Fruit fly (Drosophila melanogaster) whole organism, wandering third instar larva: Measurements from ENCODE around the gene CG14324.

Experiments
- Abd-B ChIP-seq: fragments of >200 bp; optimal IDR thresholded peaks from 2 replicates; lab custom pipeline; 2017; ENCODE audit warnings: missing biosample characterization, missing genetic modification characterization
- CG32264 ChIP-seq: fragments of 200-800 bp; sonication (Bioruptor generic); optimal IDR thresholded peaks from 2 replicates; lab custom pipeline; 2016; ENCODE audit warnings: missing biosample characterization, missing genetic modification characterization
- CG9705 ChIP-seq: fragments of 200-800 bp; sonication (Bioruptor generic); optimal IDR thresholded peaks from 2 replicates; lab custom pipeline; 2018; ENCODE audit warnings: missing biosample characterization, mild to moderate bottlenecking, missing genetic modification characterization
- CrebA ChIP-seq: fragments of 200-800 bp; sonication (Bioruptor generic); optimal IDR thresholded peaks from 2 replicates; lab custom pipeline; 2016; ENCODE audit warnings: missing biosample characterization, mild to moderate bottlenecking, missing genetic modification characterization, borderline replicate concordance
- Dfd ChIP-seq: fragments of >200 bp; optimal IDR thresholded peaks from 2 replicates; lab custom pipeline; 2017; ENCODE audit warnings: missing biosample characterization, missing genetic modification characterization
- GATAd ChIP-seq: sonication (Bioruptor generic); optimal IDR thresholded peaks from 2 replicates; lab custom pipeline; 2016; ENCODE audit warnings: missing biosample characterization, missing genetic modification characterization
- HLH106 ChIP-seq: fragments of 200-800 bp; optimal IDR thresholded peaks from 3 replicates; lab custom pipeline; 2019; ENCODE audit warnings: missing biosample characterization, mild to moderate bottlenecking, missing genetic modification characterization, moderate library complexity
- Hnf4 ChIP-seq: fragments of 200-800 bp; sonication (Bioruptor generic); optimal IDR thresholded peaks from 2 replicates; lab custom pipeline; 2016; ENCODE audit warnings: missing biosample characterization, mild to moderate bottlenecking, missing genetic modification characterization
- Hr78 ChIP-seq: fragments of >200 bp; optimal IDR thresholded peaks from 2 replicates; lab custom pipeline; 2017; ENCODE audit warnings: missing biosample characterization, missing genetic modification characterization
- N ChIP-seq: fragments of >200 bp; optimal IDR thresholded peaks from 2 replicates; lab custom pipeline; 2018; ENCODE audit warnings: missing biosample characterization, missing external identifiers, missing genetic modification characterization
- OdsH ChIP-seq: fragments of 200-800 bp; sonication (Bioruptor generic); optimal IDR thresholded peaks from 2 replicates; lab custom pipeline; 2016; ENCODE audit warnings: missing biosample characterization, mild to moderate bottlenecking, missing genetic modification characterization
- Rel ChIP-seq, 2 experiments: fragments of 200-800 bp; sonication (Bioruptor generic) in 1 of 2; optimal IDR thresholded peaks; 2 replicates in 1 of 2; 3 replicates in 1 of 2; lab custom pipeline; 2016 to 2019; ENCODE audit warnings: mild to moderate bottlenecking in 2 of 2, missing biosample characterization in 2 of 2, missing genetic modification characterization in 2 of 2, moderate library complexity in 1 of 2
- Vsx2 ChIP-seq: fragments of 200-300, 225-300 bp; sonication (Bioruptor generic); optimal IDR thresholded peaks from 2 replicates; lab custom pipeline; 2018; ENCODE audit warnings: missing biosample characterization, missing genetic modification characterization; ENCODE audit not compliant: partially characterized antibody
- br ChIP-seq: fragments of 200-800 bp; sonication (Bioruptor generic); optimal IDR thresholded peaks from 2 replicates; lab custom pipeline; 2016; ENCODE audit warnings: missing biosample characterization, missing genetic modification characterization
- brk ChIP-seq: fragments of 200-800 bp; sonication (Bioruptor generic); optimal IDR thresholded peaks from 2 replicates; lab custom pipeline; 2016; ENCODE audit warnings: missing biosample characterization, mild to moderate bottlenecking, missing genetic modification characterization
- dl ChIP-seq, 2 experiments: fragments of 175-275, 200-275 bp in 1 of 2; fragments of 200-275 bp in 1 of 2; sonication (Bioruptor generic); optimal IDR thresholded peaks; lab custom pipeline; 2018; ENCODE audit warnings: mild to moderate bottlenecking in 2 of 2, missing biosample characterization in 2 of 2, missing genetic modification characterization in 2 of 2, moderate library complexity in 2 of 2; ENCODE audit not compliant: partially characterized antibody in 2 of 2, insufficient read depth in 1 of 2
- dmrt93B ChIP-seq: fragments of 200-800 bp; sonication (Bioruptor generic); optimal IDR thresholded peaks from 2 replicates; lab custom pipeline; 2018; ENCODE audit warnings: missing biosample characterization, mild to moderate bottlenecking, missing genetic modification characterization
- dsf ChIP-seq: sonication (Bioruptor generic); optimal IDR thresholded peaks from 2 replicates; lab custom pipeline; 2016; ENCODE audit warnings: missing biosample characterization, missing genetic modification characterization, borderline replicate concordance
- foxo ChIP-seq, 2 experiments: fragments of 200-800 bp; sonication (Bioruptor generic); optimal IDR thresholded peaks; 2 replicates in 1 of 2; 3 replicates in 1 of 2; lab custom pipeline; 2016 to 2017; ENCODE audit warnings: missing biosample characterization in 2 of 2, missing genetic modification characterization in 2 of 2
- h ChIP-seq: fragments of 200-800 bp; sonication (Bioruptor generic); optimal IDR thresholded peaks from 3 replicates; lab custom pipeline; 2016; ENCODE audit warnings: missing biosample characterization, mild to moderate bottlenecking, missing genetic modification characterization
- pan ChIP-seq: fragments of >200 bp; optimal IDR thresholded peaks from 2 replicates; lab custom pipeline; 2017
- rgr ChIP-seq: fragments of 200-800 bp; sonication (Bioruptor generic); optimal IDR thresholded peaks from 3 replicates; lab custom pipeline; 2016; ENCODE audit warnings: missing biosample characterization, mild to moderate bottlenecking, missing genetic modification characterization
- sage ChIP-seq: fragments of 200-800 bp; sonication (Bioruptor generic); optimal IDR thresholded peaks from 2 replicates; lab custom pipeline; 2016; ENCODE audit warnings: missing biosample characterization, mild to moderate bottlenecking, missing genetic modification characterization
- sv ChIP-seq: fragments of 200-800 bp; sonication (Bioruptor generic); optimal IDR thresholded peaks from 3 replicates; lab custom pipeline; 2016; ENCODE audit warnings: missing biosample characterization, missing genetic modification characterization
- tai ChIP-seq: sonication (Bioruptor generic); optimal IDR thresholded peaks from 2 replicates; lab custom pipeline; 2016; ENCODE audit warnings: missing biosample characterization, missing genetic modification characterization
- woc ChIP-seq: sonication (Bioruptor generic); optimal IDR thresholded peaks from 2 replicates; lab custom pipeline; 2016; ENCODE audit warnings: missing biosample characterization, mild to moderate bottlenecking, missing genetic modification characterization

The CG14324 gene

dm6 chr3R:17645239-17645638, 26.6 kb upstream of the CG14324 start:
- TF ChIP-seq CG32264 (GFP tag; lab: Kevin White, UChicago) (no peak), h (GFP tag; lab: Kevin White, UChicago) (no peak), Rel (GFP tag; optimal IDR thresholded peaks at IDR 0.05; lab: Kevin White, UChicago) (no peak), Rel (tag; optimal IDR thresholded peaks at IDR 0.05; lab: Kevin White, UChicago) (peak; percentile 16)

DNA sequence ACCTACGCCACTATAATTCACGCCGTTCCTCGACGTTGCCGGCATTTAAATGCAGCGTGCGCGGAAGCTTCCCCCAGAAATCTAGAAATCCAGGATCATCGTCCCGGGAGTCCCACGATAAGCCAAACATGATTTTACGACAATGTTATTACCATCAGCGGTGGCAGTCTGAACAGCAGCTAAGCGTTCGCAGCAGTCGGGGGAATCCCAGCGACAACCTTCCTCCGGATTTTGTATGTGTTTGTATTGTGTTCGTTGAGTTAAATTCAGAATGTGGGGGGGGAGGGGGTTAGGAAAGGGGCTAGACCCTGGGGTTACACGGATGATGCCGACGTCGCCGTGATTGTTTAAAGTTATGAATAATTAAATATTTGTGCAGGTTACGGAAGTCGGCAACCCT, 25.4 kb upstream of the CG14324 start:
- TF ChIP-seq Hr78 (GFP tag; lab: Kevin White, UChicago) (no peak), Rel (GFP tag; optimal IDR thresholded peaks at IDR 0.05; lab: Kevin White, UChicago) (no peak), Rel (tag; optimal IDR thresholded peaks at IDR 0.05; lab: Kevin White, UChicago) (peak; percentile 72)

- TF ChIP-seq Hnf4 (GFP tag; lab: Kevin White, UChicago) (no peak), pan (lab: Kevin White, UChicago) (no peak), Hr78 (GFP tag; lab: Kevin White, UChicago) (no peak), Vsx2 (GFP tag; lab: Kevin White, UChicago) (no peak), GATAd (GFP tag; lab: Kevin White, UChicago) (no peak), dmrt93B (no peak), brk (no peak), dl (GFP tag; optimal IDR thresholded peaks at IDR 0.05; lab: Kevin White, UChicago; ENCODE audit: insufficient read depth in 1 of 2, partially characterized antibody in 2 of 2) (no peak), rgr (GFP tag; lab: Kevin White, UChicago) (no peak), sv (GFP tag; lab: Kevin White, UChicago) (no peak), sage (GFP tag; lab: Kevin White, UChicago) (no peak), br (GFP tag; lab: Kevin White, UChicago) (no peak), HLH106 (tag; lab: Kevin White, UChicago) (no peak)
These were observed 12.7 kb upstream of the CG14324 start for dm6 chr3R:17631176-17631865.

- no peak for TF ChIP-seq Abd-B (GFP tag; lab: Kevin White, UChicago)
- TF ChIP-seq tai, result no peak
- no peak for TF ChIP-seq GATAd (GFP tag; lab: Kevin White, UChicago)
- TF ChIP-seq, all 38 proteins: peak for 0
These were observed 11.8 kb upstream of the CG14324 start, which contains the start of gene CG43175 for dm6 chr3R:17630417-17630816. Gene CG43175, plus strand, starts transcription at chr3R:17630717.

DNA sequence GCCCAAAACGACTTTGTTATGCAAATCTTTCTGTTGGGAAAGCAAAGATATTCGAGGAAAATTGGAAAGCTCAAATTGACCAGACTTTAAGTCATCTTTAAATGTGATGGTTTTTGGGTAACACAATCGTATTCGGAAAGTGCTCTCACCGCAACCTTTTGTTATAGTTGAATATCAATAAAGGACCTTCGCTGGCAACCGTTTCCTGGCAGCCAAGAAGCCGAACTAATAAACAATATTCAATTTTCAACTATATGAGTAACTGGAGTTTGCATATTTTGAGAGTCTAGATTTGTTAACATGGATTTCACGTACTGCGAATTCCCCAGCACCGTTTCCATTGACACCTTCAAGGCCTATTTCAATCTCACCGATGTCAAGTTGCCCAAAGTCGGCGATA, 8.2 kb upstream of the CG14324 start, which contains the start of gene CG14325:
CG14325 (plus strand) TSS at position 301 of the 400 bp plus-strand sequence.
- no peak for TF ChIP-seq OdsH (GFP tag; lab: Kevin White, UChicago)

DNA sequence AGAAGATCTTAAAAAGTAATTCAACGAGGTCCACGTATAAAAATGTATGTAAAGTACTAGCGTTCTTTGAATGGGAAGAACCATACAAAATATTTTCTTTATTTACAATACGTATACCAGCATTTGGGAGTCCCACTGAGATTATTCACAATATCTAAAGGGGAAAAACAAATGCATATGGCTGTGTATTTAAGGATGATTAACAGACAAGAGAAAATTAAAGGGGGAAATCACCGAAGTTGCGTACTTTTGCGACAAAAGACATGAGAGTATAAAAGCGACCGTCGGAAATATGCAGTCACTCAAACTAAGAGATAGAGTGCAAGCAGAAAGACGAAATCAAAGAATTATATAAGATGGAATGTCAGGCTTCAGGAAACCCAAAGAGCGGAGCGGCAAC, 6.4 kb upstream of the CG14324 start, which contains the start of gene AttD:
AttD (plus strand) TSS at position 301 of the 400 bp plus-strand sequence.
- TF ChIP-seq CG9705 (GFP tag; lab: Kevin White, UChicago), result no peak
- no peak for TF ChIP-seq Rel (GFP tag; optimal IDR thresholded peaks at IDR 0.05; lab: Kevin White, UChicago)
- TF ChIP-seq Rel (tag; optimal IDR thresholded peaks at IDR 0.05; lab: Kevin White, UChicago), result peak; percentile 74

dm6 chr3R:17624549-17624948, 6.0 kb upstream of the CG14324 start:
- no peak for TF ChIP-seq dl (GFP tag; optimal IDR thresholded peaks at IDR 0.05; lab: Kevin White, UChicago; ENCODE audit: insufficient read depth in 1 of 2, partially characterized antibody in 2 of 2)
- TF ChIP-seq CrebA (GFP tag; lab: Kevin White, UChicago), result peak; percentile 27

DNA sequence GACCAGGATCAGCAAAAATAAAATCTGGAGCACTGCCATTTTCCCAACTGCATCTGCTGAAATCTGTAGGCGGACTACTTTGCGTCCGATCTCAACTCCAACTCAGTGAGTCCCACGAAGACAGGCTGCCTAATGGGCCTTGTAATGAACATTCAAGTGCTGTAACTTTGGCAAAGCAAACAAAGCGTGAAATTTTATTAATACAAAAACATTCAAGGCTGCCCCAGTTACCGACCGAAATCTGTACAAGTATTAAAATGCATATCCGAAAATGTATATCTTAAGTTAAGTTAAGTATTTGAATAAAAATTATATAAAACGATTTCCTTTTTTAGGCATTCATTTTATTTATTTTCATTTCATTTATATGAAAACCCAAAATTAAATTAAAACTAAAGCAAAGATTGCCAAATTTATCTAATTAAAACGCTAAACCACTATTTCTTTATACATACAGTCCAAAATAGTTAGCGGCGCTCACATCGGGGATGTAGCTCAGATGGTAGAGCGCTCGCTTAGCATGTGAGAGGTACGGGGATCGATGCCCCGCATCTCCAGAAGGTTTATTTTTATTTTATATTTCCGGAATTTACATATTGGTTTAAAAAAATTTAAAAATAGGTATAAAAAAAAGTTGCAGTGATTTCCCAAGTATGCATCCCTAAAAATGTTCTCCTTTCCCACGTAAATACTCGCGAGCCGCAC, 3.6 kb upstream of the CG14324 start, which contains the start of gene CG14323:
CG14323 (minus strand) TSS at position 51 of the 705 bp plus-strand sequence.
- TF ChIP-seq dsf (no peak), br (GFP tag; lab: Kevin White, UChicago) (no peak), HLH106 (tag; lab: Kevin White, UChicago) (no peak), rgr (GFP tag; lab: Kevin White, UChicago) (no peak), brk (no peak), Rel (GFP tag; optimal IDR thresholded peaks at IDR 0.05; lab: Kevin White, UChicago) (no peak), Rel (tag; optimal IDR thresholded peaks at IDR 0.05; lab: Kevin White, UChicago) (no peak), CG9705 (GFP tag; lab: Kevin White, UChicago) (no peak), foxo (GFP tag; optimal IDR thresholded peaks at IDR 0.05; lab: Kevin White, UChicago) (no peak), Vsx2 (GFP tag; lab: Kevin White, UChicago) (no peak), GATAd (GFP tag; lab: Kevin White, UChicago) (no peak), pan (lab: Kevin White, UChicago) (no peak), N (no peak), Hr78 (GFP tag; lab: Kevin White, UChicago) (no peak), woc (GFP tag; lab: Kevin White, UChicago) (no peak), tai (no peak), sv (GFP tag; lab: Kevin White, UChicago) (no peak), Dfd (GFP tag; lab: Kevin White, UChicago) (no peak)
